Fruit fly (Drosophila melanogaster): ENCODE results near the gene eRF1.

DNA sequence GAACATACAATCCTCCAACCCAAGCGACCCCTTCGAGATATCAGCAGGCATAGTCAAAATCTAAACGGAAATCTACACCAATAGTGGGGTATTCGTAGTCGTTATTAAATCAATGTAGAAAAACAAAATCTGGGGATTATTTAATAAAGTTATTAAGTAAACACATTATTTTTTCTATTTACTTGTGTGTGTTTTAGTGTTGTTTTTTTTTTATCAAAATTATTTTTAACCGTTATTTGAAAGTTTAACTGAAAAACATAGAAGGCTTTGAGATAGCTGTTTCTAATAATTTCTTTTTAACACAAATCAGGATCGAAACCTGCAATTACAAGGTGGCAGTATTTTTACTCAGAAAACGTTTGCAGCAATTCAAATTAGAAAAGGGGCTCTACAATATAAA, 38.8 kb upstream of the eRF1 start, which contains the start of gene polo:
- TF ChIP-seq psq (optimal IDR thresholded peaks at IDR 0.05) (no peak), pan (optimal IDR thresholded peaks at IDR 0.05) (no peak), usp (GFP tag; optimal IDR thresholded peaks at IDR 0.05) (no peak)

Measured in whole organism.